Worm (Caenorhabditis elegans) whole organism, early embryonic: Measurements from ENCODE around the gene grl-11.

Experiments used
- B0310.2 ChIP-seq: sonication (generic microtip); optimal IDR thresholded peaks from 2 replicates; lab custom pipeline; 2016; ENCODE audit warnings: mild to moderate bottlenecking, missing genetic modification characterization, missing compliant biosample characterization
- F13C5.2 ChIP-seq: sonication (generic microtip); optimal IDR thresholded peaks from 2 replicates; lab custom pipeline; 2017; ENCODE audit warnings: mild to moderate bottlenecking, missing genetic modification characterization, inconsistent platforms, missing compliant biosample characterization
- aly-1 ChIP-seq: sonication (generic microtip); optimal IDR thresholded peaks from 2 replicates; lab custom pipeline; 2016; ENCODE audit warnings: missing genetic modification characterization, missing compliant biosample characterization
- ama-1 ChIP-seq: fragments of 150-350 bp; optimal IDR thresholded peaks from 2 replicates; lab custom pipeline; 2014
- ceh-13 ChIP-seq: fragments of 200-800 bp; sonication (Bioruptor generic); optimal IDR thresholded peaks from 2 replicates; lab custom pipeline; 2018; ENCODE audit warnings: mild to moderate bottlenecking, missing genetic modification characterization, missing compliant biosample characterization
- ceh-36 ChIP-seq: sonication (generic microtip); optimal IDR thresholded peaks from 2 replicates; lab custom pipeline; 2016; ENCODE audit warnings: missing genetic modification characterization, inconsistent platforms, missing compliant biosample characterization
- ets-7 ChIP-seq: sonication (generic microtip); optimal IDR thresholded peaks from 2 replicates; lab custom pipeline; 2016; ENCODE audit warnings: missing genotype, missing genetic modification characterization, missing compliant biosample characterization
- flt-1 ChIP-seq: fragments of 200-800 bp; sonication (Bioruptor generic); IDR thresholded peaks from 2 replicates; pipeline ENCODE4 v1.3.6; 2022; ENCODE audit warnings: missing genetic modification characterization, missing compliant biosample characterization
- hmbx-1 ChIP-seq: sonication (generic microtip); optimal IDR thresholded peaks from 2 replicates; lab custom pipeline; 2016; ENCODE audit warnings: mild to moderate bottlenecking, missing genetic modification characterization, missing compliant biosample characterization
- hmg-4 ChIP-seq: fragments of 200-800 bp; sonication (Bioruptor generic); optimal IDR thresholded peaks from 2 replicates; lab custom pipeline; 2018; ENCODE audit warnings: mild to moderate bottlenecking, missing genetic modification characterization, missing compliant biosample characterization
- hnd-1 ChIP-seq: sonication (generic microtip); optimal IDR thresholded peaks from 2 replicates; lab custom pipeline; 2016; ENCODE audit warnings: missing genetic modification characterization, missing compliant biosample characterization
- pes-1 ChIP-seq: fragments of 200-800 bp; sonication (Bioruptor generic); IDR thresholded peaks from 2 replicates; pipeline ENCODE4 v1.3.6; 2022; ENCODE audit warnings: missing genetic modification reagents, missing genetic modification characterization, missing compliant biosample characterization
- scrt-1 ChIP-seq: fragments of 200-800 bp; sonication (Bioruptor generic); IDR thresholded peaks from 2 replicates; pipeline ENCODE4 v1.3.6; 2022; ENCODE audit warnings: missing genetic modification characterization, missing compliant biosample characterization
- sea-1 ChIP-seq: fragments of 200-800 bp; sonication (Bioruptor generic); conservative IDR thresholded peaks from 2 replicates; pipeline ENCODE4 v1.3.6; 2022; ENCODE audit warnings: missing genetic modification characterization, missing compliant biosample characterization
- tbx-11 ChIP-seq: fragments of 200-800 bp; sonication (Bioruptor generic); IDR thresholded peaks from 2 replicates; pipeline ENCODE4 v1.3.6; 2022; ENCODE audit warnings: missing genetic modification characterization, missing compliant biosample characterization
- tbx-37 ChIP-seq: fragments of 200-800 bp; sonication (Bioruptor generic); conservative IDR thresholded peaks from 2 replicates; pipeline ENCODE4 v1.3.6; 2022; ENCODE audit warnings: missing genetic modification reagents, missing genetic modification characterization, missing compliant biosample characterization
- tra-4 ChIP-seq: sonication (generic microtip); optimal IDR thresholded peaks from 2 replicates; lab custom pipeline; 2017; ENCODE audit warnings: missing genetic modification characterization, missing compliant biosample characterization

Gene grl-11

ce11 chrIII:9109172-9109571 lies 9.0 kb downstream of the grl-11 start, which contains the start of gene cya-1:
Gene cya-1 (minus strand): TSS chrIII:9109272.
- TF ChIP-seq tra-4: no peak

- no peak for TF ChIP-seq ets-7 (tag; lab: Kevin White, UChicago)
- TF ChIP-seq hnd-1 (tag; lab: Kevin White, UChicago): no peak
- TF ChIP-seq tbx-11 (GFP tag; lab: Robert Waterston, UW): no peak
- TF ChIP-seq B0310.2: no peak
- TF ChIP-seq ceh-13 (GFP tag; lab: Kevin White, UChicago): no peak
- no peak for TF ChIP-seq pes-1 (GFP tag; lab: Robert Waterston, UW)
- no peak for TF ChIP-seq hmg-4 (GFP tag; lab: Kevin White, UChicago)
- no peak for TF ChIP-seq tbx-37 (GFP tag; lab: Robert Waterston, UW)
- no peak for TF ChIP-seq tra-4
- no peak for TF ChIP-seq hmbx-1 (tag; lab: Kevin White, UChicago)
Measured at ce11 chrIII:9105653-9106052, 12.5 kb downstream of the grl-11 start.

- TF ChIP-seq F13C5.2 (tag; lab: Kevin White, UChicago): peak; percentile 18
- no peak for TF ChIP-seq ama-1 (lab: Kevin White, UChicago)
- no peak for TF ChIP-seq pes-1 (GFP tag; lab: Robert Waterston, UW)
- peak; percentile 37 for TF ChIP-seq tra-4
- TF ChIP-seq aly-1 (tag; lab: Kevin White, UChicago): no peak
- TF ChIP-seq ceh-36 (tag; lab: Kevin White, UChicago): peak; percentile 74
- peak; percentile 80 for TF ChIP-seq hmg-4 (GFP tag; lab: Kevin White, UChicago)
- peak; percentile 76 for TF ChIP-seq tbx-37 (GFP tag; lab: Robert Waterston, UW)
- TF ChIP-seq ets-7 (tag; lab: Kevin White, UChicago): peak; percentile 27
- peak; percentile 77 for TF ChIP-seq tbx-11 (GFP tag; lab: Robert Waterston, UW)
- TF ChIP-seq hnd-1 (tag; lab: Kevin White, UChicago): peak; percentile 77
- TF ChIP-seq ceh-13 (GFP tag; lab: Kevin White, UChicago): peak; percentile 75
- TF ChIP-seq B0310.2: peak; percentile 73
- 0 out of 2 replicates have a peak, but pooled peaks have one; percentile 37 for TF ChIP-seq sea-1 (GFP tag; lab: Robert Waterston, UW)
- peak; percentile 20 for TF ChIP-seq hmbx-1 (tag; lab: Kevin White, UChicago)
- peak; percentile 79 for TF ChIP-seq flt-1 (GFP tag; lab: Robert Waterston, UW)
- TF ChIP-seq scrt-1: peak; percentile 87
Measured at ce11 chrIII:9104060-9104459, 14.1 kb downstream of the grl-11 start.

- no peak for TF ChIP-seq ama-1 (lab: Kevin White, UChicago)
- TF ChIP-seq aly-1 (tag; lab: Kevin White, UChicago): no peak
- no peak for TF ChIP-seq ceh-13 (GFP tag; lab: Kevin White, UChicago)
- no peak for TF ChIP-seq hmg-4 (GFP tag; lab: Kevin White, UChicago)
Measured at ce11 chrIII:9103643-9104042, 14.5 kb downstream of the grl-11 start, which contains the start of gene dos-1. Gene dos-1 (plus strand): TSS chrIII:9103943.

- TF ChIP-seq scrt-1 (no peak), tbx-11 (GFP tag; lab: Robert Waterston, UW) (no peak), pes-1 (GFP tag; lab: Robert Waterston, UW) (no peak), hmg-4 (GFP tag; lab: Kevin White, UChicago) (no peak), tbx-37 (GFP tag; lab: Robert Waterston, UW) (no peak), hnd-1 (tag; lab: Kevin White, UChicago) (no peak), ceh-13 (GFP tag; lab: Kevin White, UChicago) (no peak), ceh-36 (tag; lab: Kevin White, UChicago) (no peak), flt-1 (GFP tag; lab: Robert Waterston, UW) (no peak)
Measured at ce11 chrIII:9101212-9101611, 17.0 kb downstream of the grl-11 start, which contains the start of gene ZK507.1. Gene ZK507.1 (minus strand): TSS chrIII:9101312.

ce11 chrIII:9091392-9092291 lies 26.5 kb downstream of the grl-11 start, which contains the start of gene glp-1:
Gene glp-1 (plus strand): TSS chrIII:9092241.
- TF ChIP-seq scrt-1 (no peak), ama-1 (lab: Kevin White, UChicago) (no peak), hmg-4 (GFP tag; lab: Kevin White, UChicago) (no peak)

- no peak for TF ChIP-seq tbx-37 (GFP tag; lab: Robert Waterston, UW)
- TF ChIP-seq ama-1 (lab: Kevin White, UChicago): no peak
- peak; percentile 16 for TF ChIP-seq F13C5.2 (tag; lab: Kevin White, UChicago)
- TF ChIP-seq pes-1 (GFP tag; lab: Robert Waterston, UW): no peak
- TF ChIP-seq aly-1 (tag; lab: Kevin White, UChicago): no peak
Measured at ce11 chrIII:9089325-9089823, 28.8 kb downstream of the grl-11 start, which contains the start of the genes mccc-2 and mrpl-44. Gene mccc-2 (minus strand): TSS chrIII:9089375. Gene mrpl-44 (minus strand): TSS chrIII:9089375.

ce11 chrIII:9084329-9084728 lies 33.8 kb downstream of the grl-11 start:
- TF ChIP-seq B0310.2: no peak
- TF ChIP-seq ama-1 (lab: Kevin White, UChicago): no peak
- no peak for TF ChIP-seq tbx-11 (GFP tag; lab: Robert Waterston, UW)
- no peak for TF ChIP-seq tbx-37 (GFP tag; lab: Robert Waterston, UW)
- no peak for TF ChIP-seq ceh-13 (GFP tag; lab: Kevin White, UChicago)
- TF ChIP-seq F13C5.2 (tag; lab: Kevin White, UChicago): no peak
- TF ChIP-seq flt-1 (GFP tag; lab: Robert Waterston, UW): no peak
- TF ChIP-seq sea-1 (GFP tag; lab: Robert Waterston, UW): no peak
- no peak for TF ChIP-seq hmg-4 (GFP tag; lab: Kevin White, UChicago)
- TF ChIP-seq scrt-1: no peak
- TF ChIP-seq ceh-36 (tag; lab: Kevin White, UChicago): no peak
- TF ChIP-seq pes-1 (GFP tag; lab: Robert Waterston, UW): no peak
- no peak for TF ChIP-seq hnd-1 (tag; lab: Kevin White, UChicago)
- TF ChIP-seq hmbx-1 (tag; lab: Kevin White, UChicago): no peak
- no peak for TF ChIP-seq ets-7 (tag; lab: Kevin White, UChicago)
